Worm (Caenorhabditis elegans): ENCODE results near the gene epg-9.

Gene epg-9

DNA sequence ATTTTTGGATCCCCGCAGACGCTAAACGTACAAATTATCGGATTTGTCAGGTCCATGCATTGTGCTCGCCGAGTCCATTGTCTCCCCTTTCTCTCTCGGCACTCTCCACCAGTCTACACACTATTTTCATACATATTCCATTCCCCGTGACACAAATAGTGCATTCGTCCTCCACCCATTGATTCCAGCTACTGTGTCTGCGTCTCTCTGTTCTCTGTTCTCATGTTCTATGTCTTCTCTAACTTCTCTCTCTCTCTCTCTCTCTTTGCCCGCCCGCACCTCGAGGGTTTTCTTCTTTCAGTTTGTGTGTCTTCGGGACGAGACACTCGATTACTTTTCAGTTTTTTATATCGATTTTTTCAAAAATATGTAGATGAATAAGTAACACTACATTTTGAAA lies 1.3 kb upstream of the epg-9 start:
- no peak for TF ChIP-seq hlh-17 (GFP tag; optimal IDR thresholded peaks at IDR 0.05; ENCODE audit: borderline replicate concordance)
- TF ChIP-seq lin-13 (GFP tag; optimal IDR thresholded peaks at IDR 0.05): peak; percentile 89
- TF ChIP-seq vab-15 (tag; optimal IDR thresholded peaks at IDR 0.05): no peak
- TF ChIP-seq sptf-1 (tag; optimal IDR thresholded peaks at IDR 0.05): no peak
- peak; percentile 56 for TF ChIP-seq C16A3.4 (tag; optimal IDR thresholded peaks at IDR 0.05)
- peak; percentile 95 for TF ChIP-seq snu-23 (GFP tag; optimal IDR thresholded peaks at IDR 0.05)
- peak in 2 of 6 experiments; percentile 13 to 24 for TF ChIP-seq elt-3 (tag; optimal IDR thresholded peaks at IDR 0.05)
- TF ChIP-seq unc-130 (tag; optimal IDR thresholded peaks at IDR 0.05): peak; percentile 57
- TF ChIP-seq nhr-77 (tag; optimal IDR thresholded peaks at IDR 0.05): peak; percentile 44
- peak; percentile 77 to 87 for TF ChIP-seq lin-35 (GFP tag; optimal IDR thresholded peaks at IDR 0.05)
- TF ChIP-seq unc-98 (GFP tag; IDR thresholded peaks at IDR 0.05): no peak
- TF ChIP-seq egl-27 (tag; optimal IDR thresholded peaks at IDR 0.05): no peak
- TF ChIP-seq unc-30 (tag; optimal IDR thresholded peaks at IDR 0.05): no peak
- TF ChIP-seq zag-1 (tag; optimal IDR thresholded peaks at IDR 0.05): peak; percentile 9
- TF ChIP-seq skn-1 (tag; optimal IDR thresholded peaks at IDR 0.05): peak; percentile 81
- TF ChIP-seq sox-4 (tag; optimal IDR thresholded peaks at IDR 0.05): peak; percentile 10
- peak; percentile 4 for TF ChIP-seq nhr-237 (tag; optimal IDR thresholded peaks at IDR 0.05)
- no peak for TF ChIP-seq mab-9 (GFP tag; IDR thresholded peaks at IDR 0.05)
- TF ChIP-seq xbp-1 (tag; optimal IDR thresholded peaks at IDR 0.05): peak; percentile 74
- TF ChIP-seq fos-1 (tag; optimal IDR thresholded peaks at IDR 0.05): peak; percentile 55
- TF ChIP-seq nhr-90 (tag; optimal IDR thresholded peaks at IDR 0.05; ENCODE audit: poor library complexity): peak; percentile 76
- peak; percentile 88 for TF ChIP-seq nhr-47 (tag; optimal IDR thresholded peaks at IDR 0.05)
- no peak for TF ChIP-seq hlh-4 (tag; optimal IDR thresholded peaks at IDR 0.05)
- TF ChIP-seq alr-1 (tag; optimal IDR thresholded peaks at IDR 0.05; ENCODE audit: borderline replicate concordance): no peak
- TF ChIP-seq lsy-2 (tag; optimal IDR thresholded peaks at IDR 0.05): peak; percentile 84 to 89
- TF ChIP-seq irx-1 (tag; optimal IDR thresholded peaks at IDR 0.05): peak; percentile 73
- TF ChIP-seq ceh-90 (tag; optimal IDR thresholded peaks at IDR 0.05): no peak
- no peak for TF ChIP-seq efl-3 (GFP tag; optimal IDR thresholded peaks at IDR 0.05)
- TF ChIP-seq fkh-10 (GFP tag; optimal IDR thresholded peaks at IDR 0.05): peak; percentile 17
- peak; percentile 33 for TF ChIP-seq aha-1 (tag; optimal IDR thresholded peaks at IDR 0.05)
- TF ChIP-seq ces-1 (GFP tag; optimal IDR thresholded peaks at IDR 0.05): no peak
- no peak for TF ChIP-seq nhr-84 (tag; optimal IDR thresholded peaks at IDR 0.05)
- peak; percentile 68 for TF ChIP-seq isw-1 (GFP tag; IDR thresholded peaks at IDR 0.05)
- TF ChIP-seq egl-13 (tag; optimal IDR thresholded peaks at IDR 0.05): peak; percentile 59
- peak; percentile 83 for TF ChIP-seq ama-1 (optimal IDR thresholded peaks at IDR 0.05)
- TF ChIP-seq nhr-20 (tag; optimal IDR thresholded peaks at IDR 0.05): peak; percentile 86
- peak; percentile 85 to 90 for TF ChIP-seq efl-1 (optimal IDR thresholded peaks at IDR 0.05)
- peak; percentile 74 to 97 for TF ChIP-seq efl-1 (GFP tag; optimal IDR thresholded peaks at IDR 0.05 in 1 of 2)
- peak; percentile 93 for TF ChIP-seq unc-86 (tag; optimal IDR thresholded peaks at IDR 0.05)
- no peak for TF ChIP-seq nhr-76 (tag; optimal IDR thresholded peaks at IDR 0.05)
- no peak for TF ChIP-seq tlp-1 (tag; optimal IDR thresholded peaks at IDR 0.05)
- peak; percentile 54 for TF ChIP-seq lir-3 (tag; optimal IDR thresholded peaks at IDR 0.05; ENCODE audit: poor library complexity)
- TF ChIP-seq Y116A8C.19 (tag; optimal IDR thresholded peaks at IDR 0.05; ENCODE audit: borderline replicate concordance): no peak
- TF ChIP-seq hpl-2 (GFP tag; optimal IDR thresholded peaks at IDR 0.05): peak; percentile 36
- no peak for TF ChIP-seq ceh-88 (GFP tag; IDR thresholded peaks at IDR 0.05)
- peak; percentile 12 for TF ChIP-seq elt-2 (tag; optimal IDR thresholded peaks at IDR 0.05)
- TF ChIP-seq lin-14 (GFP tag; optimal IDR thresholded peaks at IDR 0.05): peak; percentile 95
- peak; percentile 53 for TF ChIP-seq pax-3 (tag; optimal IDR thresholded peaks at IDR 0.05)
- TF ChIP-seq pag-3 (tag; optimal IDR thresholded peaks at IDR 0.05; ENCODE audit: borderline replicate concordance, insufficient read depth): no peak
- peak; percentile 74 to 78 (median 74) for TF ChIP-seq dpl-1 (GFP tag; optimal IDR thresholded peaks at IDR 0.05)
- peak; percentile 62 for TF ChIP-seq dsc-1 (tag; optimal IDR thresholded peaks at IDR 0.05)
- peak; percentile 96 for TF ChIP-seq nhr-71 (tag; optimal IDR thresholded peaks at IDR 0.05)
- TF ChIP-seq ceh-8 (GFP tag; optimal IDR thresholded peaks at IDR 0.05): no peak

Data from whole organism, L1 larva.